Worm (Caenorhabditis elegans) whole organism, L1 larva: ENCODE measurements around the gene npr-20.

Experiments used
- C16A3.4 ChIP-seq: fragments of 150-350 bp; optimal IDR thresholded peaks from 2 replicates; lab custom pipeline; 2014; ENCODE audit warnings: missing biosample characterization, missing genetic modification characterization
- F16B12.6 ChIP-seq: fragments of 150-350 bp; optimal IDR thresholded peaks from 2 replicates; lab custom pipeline; 2014; ENCODE audit warnings: missing biosample characterization, missing genetic modification characterization
- blmp-1 ChIP-seq: fragments of 150-350 bp; optimal IDR thresholded peaks from 2 replicates; lab custom pipeline; 2014; ENCODE audit warnings: missing biosample characterization, missing genetic modification characterization
- ceh-82 ChIP-seq, 3 experiments: fragments of 150-350 bp in 1 of 3; sonication (generic microtip) in 2 of 3; optimal IDR thresholded peaks; 2 replicates each; lab custom pipeline; 2014 to 2017; ENCODE audit warnings: missing biosample characterization in 3 of 3, missing genetic modification characterization in 3 of 3
- ces-1 ChIP-seq: fragments of 150-350 bp; optimal IDR thresholded peaks from 2 replicates; lab custom pipeline; 2014; ENCODE audit warnings: missing biosample characterization, missing genetic modification reagents, missing genetic modification characterization
- dpl-1 ChIP-seq, 3 experiments: fragments of 150-350 bp in 2 of 3; sonication (generic microtip) in 1 of 3; optimal IDR thresholded peaks; 2 replicates each; lab custom pipeline; 2014 to 2017; ENCODE audit warnings: missing biosample characterization in 3 of 3, missing genetic modification characterization in 3 of 3, missing genetic modification reagents in 3 of 3
- dsc-1 ChIP-seq: sonication (generic microtip); optimal IDR thresholded peaks from 2 replicates; lab custom pipeline; 2016; ENCODE audit warnings: mild to moderate bottlenecking, missing genetic modification characterization, missing compliant biosample characterization
- efl-1 ChIP-seq, 4 experiments: fragments of 150-350 bp; optimal IDR thresholded peaks in 3 of 4; peaks in 1 of 4; 1 replicate in 1 of 4; 2 replicates in 3 of 4; lab custom pipeline; 2014; ENCODE audit warnings: missing biosample characterization in 2 of 4, missing genetic modification characterization in 2 of 4, missing genetic modification reagents in 2 of 4
- elt-3 ChIP-seq, 6 experiments: fragments of 150-350 bp in 1 of 6; sonication (generic microtip); optimal IDR thresholded peaks; 2 replicates each; lab custom pipeline; 2017 to 2018; ENCODE audit warnings: missing biosample characterization in 6 of 6, missing genetic modification characterization in 6 of 6, inconsistent platforms in 1 of 6
- hlh-17 ChIP-seq: fragments of 200-800 bp; sonication (Bioruptor generic); optimal IDR thresholded peaks from 2 replicates; lab custom pipeline; 2018; ENCODE audit warnings: missing genetic modification characterization, mild to moderate bottlenecking, missing compliant biosample characterization, moderate library complexity, borderline replicate concordance
- hlh-4 ChIP-seq: sonication (generic microtip); optimal IDR thresholded peaks from 2 replicates; lab custom pipeline; 2016; ENCODE audit warnings: mild to moderate bottlenecking, missing genetic modification characterization, missing compliant biosample characterization
- irx-1 ChIP-seq: sonication (generic microtip); optimal IDR thresholded peaks from 2 replicates; lab custom pipeline; 2016; ENCODE audit warnings: missing genetic modification characterization, missing compliant biosample characterization
- isw-1 ChIP-seq: fragments of 200-800 bp; sonication (Bioruptor generic); IDR thresholded peaks from 2 replicates; pipeline ENCODE4 v1.3.6; 2022; ENCODE audit warnings: missing genetic modification characterization, missing compliant biosample characterization
- jun-1 ChIP-seq: fragments of 150-350 bp; optimal IDR thresholded peaks from 2 replicates; lab custom pipeline; 2014; ENCODE audit warnings: missing biosample characterization, missing genetic modification reagents, missing genetic modification characterization
- lin-15B ChIP-seq: fragments of 150-350 bp; sonication (generic microtip); optimal IDR thresholded peaks from 3 replicates; lab custom pipeline; 2014; ENCODE audit warnings: missing biosample characterization, missing genetic modification characterization
- lin-35 ChIP-seq, 2 experiments: fragments of 150-350 bp; optimal IDR thresholded peaks; 2 replicates each; lab custom pipeline; 2014; ENCODE audit warnings: missing biosample characterization in 2 of 2, missing genetic modification characterization in 2 of 2, missing genetic modification reagents in 2 of 2
- lin-39 ChIP-seq: fragments of 150-350 bp; optimal IDR thresholded peaks from 2 replicates; lab custom pipeline; 2014; ENCODE audit warnings: missing biosample characterization, missing genetic modification reagents, missing genetic modification characterization
- lsy-2 ChIP-seq, 2 experiments: fragments of 150-350 bp; optimal IDR thresholded peaks; 2 replicates each; lab custom pipeline; 2014; ENCODE audit warnings: missing biosample characterization in 2 of 2, missing genetic modification characterization in 2 of 2
- mab-9 ChIP-seq: fragments of 200-800 bp; sonication (Bioruptor generic); IDR thresholded peaks from 2 replicates; pipeline ENCODE4 v1.3.6; 2022; ENCODE audit warnings: missing genetic modification reagents, missing genetic modification characterization, missing compliant biosample characterization
- mef-2 ChIP-seq: fragments of 150-350 bp; optimal IDR thresholded peaks from 2 replicates; lab custom pipeline; 2014; ENCODE audit warnings: missing biosample characterization, missing genetic modification characterization
- nhr-11 ChIP-seq: fragments of 150-350 bp; optimal IDR thresholded peaks from 2 replicates; lab custom pipeline; 2014; ENCODE audit warnings: missing biosample characterization, missing genetic modification characterization
- nhr-19 ChIP-seq: fragments of 200-800 bp; sonication (Bioruptor generic); conservative IDR thresholded peaks from 2 replicates; pipeline ENCODE4 v1.3.6; 2022; ENCODE audit warnings: missing genetic modification characterization, missing compliant biosample characterization
- nhr-20 ChIP-seq: sonication (generic microtip); optimal IDR thresholded peaks from 2 replicates; lab custom pipeline; 2016; ENCODE audit warnings: mild to moderate bottlenecking, missing genetic modification characterization, missing compliant biosample characterization
- nhr-237 ChIP-seq: fragments of 150-350 bp; optimal IDR thresholded peaks from 2 replicates; lab custom pipeline; 2014; ENCODE audit warnings: missing biosample characterization, missing genetic modification characterization
- nhr-76 ChIP-seq: sonication (generic microtip); optimal IDR thresholded peaks from 2 replicates; lab custom pipeline; 2017; ENCODE audit warnings: missing biosample characterization, missing genetic modification characterization
- nhr-84 ChIP-seq: sonication (generic microtip); optimal IDR thresholded peaks from 2 replicates; lab custom pipeline; 2017; ENCODE audit warnings: missing biosample characterization, missing genetic modification characterization
- pax-3 ChIP-seq: fragments of 200-800 bp; sonication (Bioruptor generic); optimal IDR thresholded peaks from 2 replicates; lab custom pipeline; 2018; ENCODE audit warnings: mild to moderate bottlenecking, missing genetic modification characterization, moderate library complexity, missing compliant biosample characterization
- pqm-1 ChIP-seq: sonication (generic microtip); optimal IDR thresholded peaks from 3 replicates; lab custom pipeline; 2017; ENCODE audit warnings: missing biosample characterization, missing genetic modification characterization
- skn-1 ChIP-seq: fragments of 150-350 bp; optimal IDR thresholded peaks from 2 replicates; lab custom pipeline; 2014; ENCODE audit warnings: missing biosample characterization, missing genetic modification characterization
- snpc-4 ChIP-seq: fragments of 150-350 bp; optimal IDR thresholded peaks from 2 replicates; lab custom pipeline; 2014; ENCODE audit warnings: missing biosample characterization, missing genetic modification characterization
- tbx-2 ChIP-seq: sonication (generic microtip); optimal IDR thresholded peaks from 2 replicates; lab custom pipeline; 2016; ENCODE audit warnings: missing genetic modification characterization, missing compliant biosample characterization
- unc-130 ChIP-seq: fragments of 150-350 bp; optimal IDR thresholded peaks from 2 replicates; lab custom pipeline; 2017; ENCODE audit warnings: missing biosample characterization, missing genetic modification characterization, inconsistent platforms
- unc-86 ChIP-seq: sonication (generic microtip); optimal IDR thresholded peaks from 2 replicates; lab custom pipeline; 2016; ENCODE audit warnings: missing genetic modification characterization, missing compliant biosample characterization
- xbp-1 ChIP-seq: sonication (generic microtip); optimal IDR thresholded peaks from 2 replicates; lab custom pipeline; 2016; ENCODE audit warnings: missing genetic modification characterization, missing compliant biosample characterization
- zag-1 ChIP-seq: fragments of 150-350 bp; optimal IDR thresholded peaks from 2 replicates; lab custom pipeline; 2014; ENCODE audit warnings: missing biosample characterization, missing genetic modification characterization

npr-20 gene

ce11 chrII:8891042-8891441 is 26.1 kb upstream of the npr-20 start:
- TF ChIP-seq skn-1 (tag; lab: Kevin White, UChicago), result no peak
- TF ChIP-seq dpl-1 (GFP tag; optimal IDR thresholded peaks at IDR 0.05; lab: Kevin White, UChicago), result peak in 2 of 3 experiments; percentile 32 to 45
- TF ChIP-seq lin-35 (GFP tag; optimal IDR thresholded peaks at IDR 0.05; lab: Kevin White, UChicago), result peak in 1 of 2 experiments; percentile 41
- no peak for TF ChIP-seq nhr-237 (tag; lab: Kevin White, UChicago)
- peak in 1 of 2 experiments; percentile 76 for TF ChIP-seq lsy-2 (tag; optimal IDR thresholded peaks at IDR 0.05; lab: Kevin White, UChicago)
- TF ChIP-seq efl-1 (optimal IDR thresholded peaks at IDR 0.05; lab: Kevin White, UChicago), result peak in 1 of 2 experiments; percentile 17
- peak; percentile 51 to 72 for TF ChIP-seq efl-1 (GFP tag; optimal IDR thresholded peaks at IDR 0.05 in 1 of 2; lab: Kevin White, UChicago)

- TF ChIP-seq elt-3 (tag; optimal IDR thresholded peaks at IDR 0.05; lab: Kevin White, UChicago), result peak in 1 of 6 experiments; percentile 30
- TF ChIP-seq isw-1, result no peak
- peak; percentile 47 for TF ChIP-seq blmp-1 (tag; lab: Kevin White, UChicago)
- TF ChIP-seq, all 84 proteins: peak for 2
Observed at ce11 chrII:8890530-8890929, 25.6 kb upstream of the npr-20 start.

ce11 chrII:8890017-8890416 is 25.0 kb upstream of the npr-20 start:
- no peak for TF ChIP-seq dsc-1 (tag; lab: Kevin White, UChicago)
- no peak for TF ChIP-seq lin-15B (tag; lab: Kevin White, UChicago)
- no peak for TF ChIP-seq unc-130 (tag; lab: Kevin White, UChicago)
- no peak for TF ChIP-seq dpl-1 (GFP tag; optimal IDR thresholded peaks at IDR 0.05; lab: Kevin White, UChicago)
- no peak for TF ChIP-seq mab-9 (GFP tag; lab: Robert Waterston, UW)
- no peak for TF ChIP-seq irx-1 (tag; lab: Kevin White, UChicago)
- TF ChIP-seq nhr-19 (GFP tag; lab: Robert Waterston, UW), result no peak
- no peak for TF ChIP-seq efl-1 (optimal IDR thresholded peaks at IDR 0.05; lab: Kevin White, UChicago)
- no peak for TF ChIP-seq efl-1 (GFP tag; optimal IDR thresholded peaks at IDR 0.05 in 1 of 2; lab: Kevin White, UChicago)
- no peak for TF ChIP-seq lin-35 (GFP tag; optimal IDR thresholded peaks at IDR 0.05; lab: Kevin White, UChicago)
- TF ChIP-seq nhr-84 (tag; lab: Kevin White, UChicago), result no peak
- no peak for TF ChIP-seq nhr-76 (tag; lab: Kevin White, UChicago)
- TF ChIP-seq F16B12.6 (tag; lab: Kevin White, UChicago), result no peak
- TF ChIP-seq zag-1, result no peak
- no peak for TF ChIP-seq unc-86 (tag; lab: Kevin White, UChicago)
- TF ChIP-seq, all 84 proteins: peak for 0

- no peak for TF ChIP-seq jun-1 (tag; lab: Kevin White, UChicago)
- no peak for TF ChIP-seq xbp-1 (tag; lab: Kevin White, UChicago)
- no peak for TF ChIP-seq pax-3 (tag; lab: Kevin White, UChicago)
- no peak for TF ChIP-seq hlh-4 (tag; lab: Kevin White, UChicago)
- TF ChIP-seq ces-1 (GFP tag; lab: Kevin White, UChicago), result no peak
- TF ChIP-seq pqm-1 (tag; lab: Kevin White, UChicago), result no peak
- TF ChIP-seq nhr-20 (tag; lab: Kevin White, UChicago), result no peak
- TF ChIP-seq nhr-76 (tag; lab: Kevin White, UChicago), result no peak
- TF ChIP-seq hlh-17, result no peak
- TF ChIP-seq lin-39 (tag; lab: Kevin White, UChicago), result no peak
- TF ChIP-seq snpc-4 (tag; lab: Kevin White, UChicago), result no peak
- TF ChIP-seq tbx-2 (tag; lab: Kevin White, UChicago), result no peak
- TF ChIP-seq C16A3.4 (tag; lab: Kevin White, UChicago), result no peak
- TF ChIP-seq unc-130 (tag; lab: Kevin White, UChicago), result no peak
- TF ChIP-seq F16B12.6 (tag; lab: Kevin White, UChicago), result no peak
- no peak for TF ChIP-seq zag-1
- TF ChIP-seq nhr-11 (tag; lab: Kevin White, UChicago), result no peak
- no peak for TF ChIP-seq mef-2 (tag; lab: Kevin White, UChicago)
- TF ChIP-seq ceh-82 (tag; optimal IDR thresholded peaks at IDR 0.05; lab: Kevin White, UChicago), result no peak
Observed at ce11 chrII:8889589-8889988, 24.6 kb upstream of the npr-20 start.
